Worm (Caenorhabditis elegans): Measurements from ENCODE around the gene M70.1.

Gene M70.1

ce11 chrIV:2246150-2246549, 485 bp downstream of the M70.1 start (continued):
- TF ChIP-seq F23B12.7 (tag; optimal IDR thresholded peaks at IDR 0.05; ENCODE audit: insufficient read depth) (no peak), lsl-1 (GFP tag; optimal IDR thresholded peaks at IDR 0.05) (peak; percentile 23), madf-6 (GFP tag; IDR thresholded peaks at IDR 0.05) (no peak), nfyb-1 (GFP tag; IDR thresholded peaks at IDR 0.05) (no peak), pbrm-1 (GFP tag; IDR thresholded peaks at IDR 0.05) (no peak), nfya-1 (tag; optimal IDR thresholded peaks at IDR 0.05; ENCODE audit: borderline replicate concordance, insufficient read depth) (no peak), fkh-3 (tag; optimal IDR thresholded peaks at IDR 0.05) (no peak), mcd-1 (GFP tag; IDR thresholded peaks at IDR 0.05) (peak; percentile 49; the same call in 1 of the 2 replicates), attf-6 (GFP tag; IDR thresholded peaks at IDR 0.05) (no peak)

- no peak for TF ChIP-seq dox-1 (GFP tag; IDR thresholded peaks at IDR 0.05)
- no peak for TF ChIP-seq tbx-9 (tag; optimal IDR thresholded peaks at IDR 0.05; ENCODE audit: borderline replicate concordance)
- no peak for TF ChIP-seq nhr-27 (tag; optimal IDR thresholded peaks at IDR 0.05)
- TF ChIP-seq ccch-3 (GFP tag; optimal IDR thresholded peaks at IDR 0.05), result no peak
- no peak for TF ChIP-seq ZK185.1 (tag; optimal IDR thresholded peaks at IDR 0.05; ENCODE audit: poor library complexity, severe bottlenecking)
Measured at ce11 chrIV:2253392-2254048, 7.9 kb downstream of the M70.1 start.

- TF ChIP-seq mcd-1 (GFP tag; IDR thresholded peaks at IDR 0.05) (no peak), ccch-3 (GFP tag; optimal IDR thresholded peaks at IDR 0.05) (no peak), athp-1 (tag; optimal IDR thresholded peaks at IDR 0.05) (no peak), nhr-27 (tag; optimal IDR thresholded peaks at IDR 0.05) (no peak), dox-1 (GFP tag; IDR thresholded peaks at IDR 0.05) (no peak), hlh-26 (GFP tag; conservative IDR thresholded peaks at IDR 0.05) (no peak), F57A8.1 (GFP tag; optimal IDR thresholded peaks at IDR 0.05) (no peak), B0019.2 (GFP tag; conservative IDR thresholded peaks at IDR 0.05) (no peak), ets-4 (GFP tag; optimal IDR thresholded peaks at IDR 0.05) (no peak), unc-130 (GFP tag; optimal IDR thresholded peaks at IDR 0.05) (no peak), lir-1 (GFP tag; conservative IDR thresholded peaks at IDR 0.05) (no peak), F10E7.11 (tag; optimal IDR thresholded peaks at IDR 0.05) (no peak), Y53G8AR.9 (GFP tag; conservative IDR thresholded peaks at IDR 0.05) (no peak), ztf-18 (tag; optimal IDR thresholded peaks at IDR 0.05) (no peak), snpc-1.3 (tag; optimal IDR thresholded peaks at IDR 0.05; ENCODE audit: insufficient read depth) (no peak), egl-18 (GFP tag; IDR thresholded peaks at IDR 0.05) (no peak), mes-4 (tag; optimal IDR thresholded peaks at IDR 0.05) (no peak), atf-7 (tag; optimal IDR thresholded peaks at IDR 0.05) (no peak), let-526 (GFP tag; IDR thresholded peaks at IDR 0.05) (no peak)
Measured at ce11 chrIV:2263564-2263963, 17.9 kb downstream of the M70.1 start, which contains the start of gene famp-1. famp-1 (minus strand) TSS chrIV:2263664.

ce11 chrIV:2275545-2275944, 29.9 kb downstream of the M70.1 start, which contains the start of gene M70.5:
M70.5 (minus strand) TSS chrIV:2275622.
- TF ChIP-seq F33H1.4 (GFP tag; IDR thresholded peaks at IDR 0.05) (peak; percentile 62), lin-54 (GFP tag; optimal IDR thresholded peaks at IDR 0.05) (peak; percentile 61), mcd-1 (GFP tag; IDR thresholded peaks at IDR 0.05) (peak; percentile 53; the same call in 1 of the 2 replicates)

ce11 chrIV:2276543-2276942, 30.9 kb downstream of the M70.1 start:
- TF ChIP-seq mcd-1 (GFP tag; IDR thresholded peaks at IDR 0.05), result peak; percentile 33; the same call in 1 of the 2 replicates
- TF ChIP-seq xnd-1 (tag; optimal IDR thresholded peaks at IDR 0.05), result peak; percentile 68
- peak; percentile 67 for TF ChIP-seq madf-6 (GFP tag; IDR thresholded peaks at IDR 0.05)
- peak; percentile 17; the same call in 1 of the 2 replicates for TF ChIP-seq madf-8 (GFP tag; conservative IDR thresholded peaks at IDR 0.05)
- TF ChIP-seq lsl-1 (GFP tag; optimal IDR thresholded peaks at IDR 0.05), result peak; percentile 58

Measured in whole organism, young adult.